Fruit fly (Drosophila melanogaster) whole organism: ENCODE measurements around the gene CG7519.

Experiments used
- pan ChIP-seq: fragments of >200 bp; optimal IDR thresholded peaks from 2 replicates; lab custom pipeline; 2017
- psq ChIP-seq: fragments of >200 bp; optimal IDR thresholded peaks from 2 replicates; lab custom pipeline; 2017
- usp ChIP-seq: fragments of >200 bp; optimal IDR thresholded peaks from 2 replicates; lab custom pipeline; 2017; ENCODE audit warnings: missing biosample characterization, missing genetic modification characterization, mixed read lengths

dm6 chr3L:21501172-21501571 is 8.3 kb downstream of the CG7519 start, which contains the start of gene Est-Q:
- TF ChIP-seq psq (lab: Kevin White, UChicago) (no peak), pan (lab: Kevin White, UChicago) (no peak), usp (GFP tag; lab: Kevin White, UChicago) (no peak)
